Fruit fly (Drosophila melanogaster): ENCODE data around the gene Sry-beta.
A peak's percentile ranks its signal among the peaks of the same experiment; 100 is the strongest.

The Sry-beta gene

DNA sequence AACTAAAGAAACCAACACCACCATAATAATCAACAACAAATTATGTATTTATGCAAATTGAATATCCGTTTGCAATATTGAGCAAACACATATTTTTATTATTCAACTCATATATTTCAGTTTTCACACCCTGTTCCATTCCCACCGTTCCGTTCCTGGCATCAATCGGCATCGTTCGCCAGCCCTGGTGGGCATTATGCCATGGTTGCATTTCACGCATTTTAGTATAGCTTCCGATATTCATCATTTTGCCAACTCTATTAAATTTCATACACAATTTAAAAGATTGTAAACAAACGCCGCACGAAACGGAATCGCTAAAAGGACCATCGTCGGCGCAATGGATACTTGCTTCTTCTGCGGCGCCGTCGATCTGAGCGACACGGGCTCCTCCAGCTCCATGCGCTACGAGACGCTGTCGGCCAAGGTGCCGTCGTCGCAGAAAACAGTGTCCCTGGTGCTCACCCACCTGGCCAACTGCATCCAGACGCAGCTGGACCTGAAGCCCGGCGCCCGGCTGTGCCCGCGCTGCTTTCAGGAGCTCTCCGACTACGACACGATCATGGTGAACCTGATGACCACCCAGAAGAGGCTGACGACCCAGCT is 3.7 kb downstream of the Sry-beta start, which contains the start of gene Sry-delta (continued):
- TF ChIP-seq CG7839 (tag; optimal IDR thresholded peaks at IDR 0.05) = no peak
- TF ChIP-seq dmrt99B (tag; optimal IDR thresholded peaks at IDR 0.05) = no peak
- no peak for TF ChIP-seq CkIIα-i1 (GFP tag; IDR thresholded peaks at IDR 0.05)
- no peak for TF ChIP-seq Dip2 (GFP tag; IDR thresholded peaks at IDR 0.05)
- TF ChIP-seq CG6813 (GFP tag; optimal IDR thresholded peaks at IDR 0.05) = peak; percentile 26
- TF ChIP-seq emc (GFP tag; optimal IDR thresholded peaks at IDR 0.05) = peak; percentile 80
- peak; percentile 40 for TF ChIP-seq CG13123 (GFP tag; optimal IDR thresholded peaks at IDR 0.05)
- peak; percentile 23 for TF ChIP-seq CG12219 (GFP tag; optimal IDR thresholded peaks at IDR 0.05)
- TF ChIP-seq CG3838 (GFP tag; optimal IDR thresholded peaks at IDR 0.05) = peak; percentile 20
- peak; percentile 68 for TF ChIP-seq unpg (GFP tag; optimal IDR thresholded peaks at IDR 0.05)
- TF ChIP-seq CG3995 (GFP tag; optimal IDR thresholded peaks at IDR 0.05) = peak; percentile 69
- no peak for TF ChIP-seq ewg (GFP tag; optimal IDR thresholded peaks at IDR 0.05)
- TF ChIP-seq nerfin-1 (tag; optimal IDR thresholded peaks at IDR 0.05) = peak; percentile 64
- TF ChIP-seq chm (GFP tag; IDR thresholded peaks at IDR 0.05) = peak; percentile 87
- no peak for TF ChIP-seq caup (GFP tag; optimal IDR thresholded peaks at IDR 0.05; ENCODE audit: severe bottlenecking)
- peak; percentile 94 for TF ChIP-seq CG11456 (GFP tag; IDR thresholded peaks at IDR 0.05)
- TF ChIP-seq pnt (GFP tag; optimal IDR thresholded peaks at IDR 0.05) = peak; percentile 86
- peak; percentile 77 for TF ChIP-seq bbx (GFP tag; IDR thresholded peaks at IDR 0.05; ENCODE audit: partially characterized antibody)
- TF ChIP-seq h (optimal IDR thresholded peaks at IDR 0.05) = no peak
- TF ChIP-seq CG5245 (GFP tag; optimal IDR thresholded peaks at IDR 0.05) = peak; percentile 75
- peak; percentile 3 for TF ChIP-seq CG7271 (tag; optimal IDR thresholded peaks at IDR 0.05)
- TF ChIP-seq ci (GFP tag; IDR thresholded peaks at IDR 0.05) = peak; percentile 86
- peak; percentile 76 for TF ChIP-seq CG6791 (GFP tag; IDR thresholded peaks at IDR 0.05; ENCODE audit: partially characterized antibody)
- no peak for TF ChIP-seq gsb-n (tag; optimal IDR thresholded peaks at IDR 0.05)
- TF ChIP-seq CG1832 (GFP tag; optimal IDR thresholded peaks at IDR 0.05) = no peak
- TF ChIP-seq nau (GFP tag; optimal IDR thresholded peaks at IDR 0.05) = no peak
- peak; percentile 88 for TF ChIP-seq NFAT (GFP tag; IDR thresholded peaks at IDR 0.05)
- peak; percentile 62; the same call in 1 of the 2 replicates for TF ChIP-seq Nf-YA (GFP tag; IDR thresholded peaks at IDR 0.05)
- peak; percentile 73 for TF ChIP-seq Mad (GFP tag; optimal IDR thresholded peaks at IDR 0.05)
- peak; percentile 92 for TF ChIP-seq vfl (GFP tag; optimal IDR thresholded peaks at IDR 0.05)
- peak; percentile 90 for TF ChIP-seq sob (GFP tag; IDR thresholded peaks at IDR 0.05)
- peak; percentile 67 for TF ChIP-seq CG10462 (GFP tag; optimal IDR thresholded peaks at IDR 0.05)
- no peak for TF ChIP-seq CG6854 (GFP tag; optimal IDR thresholded peaks at IDR 0.05)
- peak; percentile 70 for TF ChIP-seq CG11398 (GFP tag; optimal IDR thresholded peaks at IDR 0.05)
- TF ChIP-seq CG9932 (GFP tag; IDR thresholded peaks at IDR 0.05) = peak; percentile 96
- TF ChIP-seq CG3407 (GFP tag; optimal IDR thresholded peaks at IDR 0.05) = no peak
- no peak for TF ChIP-seq CG9437 (GFP tag; optimal IDR thresholded peaks at IDR 0.05)
- TF ChIP-seq Nf-YB (GFP tag; optimal IDR thresholded peaks at IDR 0.05) = no peak
- peak; percentile 79 for TF ChIP-seq knrl (GFP tag; IDR thresholded peaks at IDR 0.05; ENCODE audit: partially characterized antibody)
- no peak for TF ChIP-seq CG17568 (GFP tag; optimal IDR thresholded peaks at IDR 0.05)
- TF ChIP-seq fd64A (GFP tag; optimal IDR thresholded peaks at IDR 0.05) = no peak
- peak; percentile 81 for TF ChIP-seq CG8924 (tag; optimal IDR thresholded peaks at IDR 0.05)
- TF ChIP-seq CG1233 (GFP tag; optimal IDR thresholded peaks at IDR 0.05) = peak; percentile 52
- peak; percentile 80 for TF ChIP-seq Atf6 (GFP tag; IDR thresholded peaks at IDR 0.05)
- TF ChIP-seq MESR4 (GFP tag; optimal IDR thresholded peaks at IDR 0.05) = peak; percentile 95
- peak; percentile 97 for TF ChIP-seq pzg (GFP tag; optimal IDR thresholded peaks at IDR 0.05)
- peak; percentile 56 for TF ChIP-seq schlank (tag; optimal IDR thresholded peaks at IDR 0.05)
- TF ChIP-seq Awh (GFP tag; IDR thresholded peaks at IDR 0.05) = no peak
- peak; percentile 60; the same call in 1 of the 3 replicates for TF ChIP-seq CG2199 (GFP tag; IDR thresholded peaks at IDR 0.05)
- TF ChIP-seq Hand (GFP tag; optimal IDR thresholded peaks at IDR 0.05) = no peak

Data from whole organism, embryonic.